Fruit fly (Drosophila melanogaster): ENCODE data around the gene CG6345.

Gene CG6345

dm6 chr3R:10389877-10390468 is 25.9 kb downstream of the CG6345 start:
- TF ChIP-seq EcR (GFP tag; optimal IDR thresholded peaks at IDR 0.05), result no peak
- TF ChIP-seq Dll (optimal IDR thresholded peaks at IDR 0.05), result no peak
- TF ChIP-seq CG8478 (optimal IDR thresholded peaks at IDR 0.05), result no peak
- no peak for TF ChIP-seq usp (GFP tag; optimal IDR thresholded peaks at IDR 0.05)
- no peak for TF ChIP-seq psq (optimal IDR thresholded peaks at IDR 0.05)
- TF ChIP-seq pan (optimal IDR thresholded peaks at IDR 0.05), result no peak

DNA sequence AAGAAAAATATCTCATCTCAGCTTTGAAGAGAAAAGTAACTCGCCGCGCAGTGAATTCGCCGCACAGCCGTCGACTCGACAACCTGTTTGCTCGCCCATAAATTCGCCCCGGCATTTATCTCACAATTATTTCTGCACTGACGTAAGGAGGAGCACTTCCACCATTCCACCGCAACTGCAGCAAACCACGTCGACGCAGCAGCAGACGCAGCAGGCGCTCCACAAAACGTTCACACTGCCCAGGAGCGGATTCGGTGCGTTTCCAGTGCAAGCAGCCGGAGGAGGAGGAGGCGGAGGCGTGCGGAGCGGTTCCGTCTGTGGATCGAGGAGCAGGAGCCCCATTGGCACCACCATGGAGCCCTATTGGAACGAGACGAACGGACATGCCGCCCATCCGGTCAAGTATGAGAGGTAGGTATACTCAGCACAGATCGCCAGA is 26.8 kb downstream of the CG6345 start:
- TF ChIP-seq pan (optimal IDR thresholded peaks at IDR 0.05) (no peak), CG8478 (optimal IDR thresholded peaks at IDR 0.05) (no peak), psq (optimal IDR thresholded peaks at IDR 0.05) (no peak), Dll (optimal IDR thresholded peaks at IDR 0.05) (no peak), usp (GFP tag; optimal IDR thresholded peaks at IDR 0.05) (no peak), EcR (GFP tag; optimal IDR thresholded peaks at IDR 0.05) (no peak)

- no peak for TF ChIP-seq usp (GFP tag; optimal IDR thresholded peaks at IDR 0.05)
- TF ChIP-seq CG8478 (optimal IDR thresholded peaks at IDR 0.05), result no peak
- TF ChIP-seq EcR (GFP tag; optimal IDR thresholded peaks at IDR 0.05), result no peak
- no peak for TF ChIP-seq Dll (optimal IDR thresholded peaks at IDR 0.05)
- no peak for TF ChIP-seq psq (optimal IDR thresholded peaks at IDR 0.05)
- no peak for TF ChIP-seq pan (optimal IDR thresholded peaks at IDR 0.05)
Observed at dm6 chr3R:10388128-10389026, 27.5 kb downstream of the CG6345 start, which contains the start of gene cwo. Gene cwo (plus strand): TSS chr3R:10388258.

DNA sequence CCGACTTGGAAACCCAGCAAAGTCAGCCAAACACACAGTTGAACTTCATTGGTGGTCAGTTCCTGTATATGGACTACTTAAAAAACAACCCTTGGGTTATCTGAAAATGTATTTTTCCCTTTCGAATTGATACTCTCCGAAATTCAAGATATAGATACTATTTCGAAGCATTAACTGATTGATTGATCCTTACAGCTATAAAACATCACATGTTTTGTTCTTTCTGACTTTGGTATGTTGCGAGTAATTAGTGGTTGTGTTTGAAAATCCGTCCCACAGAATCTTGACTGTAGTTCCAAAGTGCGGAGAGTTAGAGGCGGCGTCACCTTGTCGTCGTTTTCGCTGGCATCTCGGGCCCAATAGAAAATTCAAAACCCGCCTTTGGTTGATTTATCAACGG is 35.8 kb downstream of the CG6345 start:
- TF ChIP-seq EcR (GFP tag; optimal IDR thresholded peaks at IDR 0.05), result no peak
- no peak for TF ChIP-seq CG8478 (optimal IDR thresholded peaks at IDR 0.05)
- TF ChIP-seq pan (optimal IDR thresholded peaks at IDR 0.05), result no peak
- TF ChIP-seq psq (optimal IDR thresholded peaks at IDR 0.05), result no peak
- no peak for TF ChIP-seq usp (GFP tag; optimal IDR thresholded peaks at IDR 0.05)
- no peak for TF ChIP-seq Dll (optimal IDR thresholded peaks at IDR 0.05)

DNA sequence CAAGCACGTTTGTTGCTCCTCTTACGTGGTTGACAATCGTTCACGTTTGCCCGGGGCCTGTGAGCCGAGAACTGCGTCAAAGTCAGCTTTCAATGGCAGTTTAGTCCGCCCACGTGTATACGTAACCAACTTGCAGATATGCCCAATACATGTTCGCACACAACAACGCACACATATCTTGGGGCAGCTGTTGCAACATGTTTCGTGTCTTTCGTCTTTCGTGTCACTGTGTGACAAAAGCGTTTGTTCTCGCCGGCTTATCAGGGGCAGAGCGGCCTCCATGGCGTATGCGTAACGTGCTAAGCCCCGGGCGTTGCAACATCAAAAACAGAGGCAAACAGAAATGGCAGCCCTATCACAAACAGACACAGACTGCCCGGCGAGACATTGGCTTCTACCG is 36.4 kb downstream of the CG6345 start:
- TF ChIP-seq pan (optimal IDR thresholded peaks at IDR 0.05), result no peak

DNA sequence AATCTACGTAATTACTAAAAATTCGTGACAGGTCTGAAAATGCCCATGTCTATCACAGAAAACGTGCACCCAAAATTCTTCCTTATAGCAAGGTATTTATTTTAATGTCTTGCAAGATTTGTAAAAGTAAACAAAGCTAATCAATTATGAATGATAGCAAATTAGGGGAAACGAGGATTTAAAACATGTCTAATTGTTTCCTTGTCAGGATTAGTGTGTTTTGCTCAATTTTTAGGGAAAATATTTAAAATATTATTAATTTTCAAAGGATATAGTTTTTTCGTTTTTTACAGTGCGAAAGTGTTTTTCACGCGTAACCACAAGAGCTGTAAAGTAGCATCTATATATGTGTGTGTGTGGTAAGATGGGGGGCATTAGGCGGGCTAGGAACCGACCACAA is 36.9 kb downstream of the CG6345 start:
- TF ChIP-seq pan (optimal IDR thresholded peaks at IDR 0.05), result no peak
- no peak for TF ChIP-seq Dll (optimal IDR thresholded peaks at IDR 0.05)
- no peak for TF ChIP-seq usp (GFP tag; optimal IDR thresholded peaks at IDR 0.05)
- TF ChIP-seq psq (optimal IDR thresholded peaks at IDR 0.05), result no peak
- TF ChIP-seq EcR (GFP tag; optimal IDR thresholded peaks at IDR 0.05), result no peak
- no peak for TF ChIP-seq CG8478 (optimal IDR thresholded peaks at IDR 0.05)

- no peak for TF ChIP-seq pan (optimal IDR thresholded peaks at IDR 0.05)
- no peak for TF ChIP-seq psq (optimal IDR thresholded peaks at IDR 0.05)
- no peak for TF ChIP-seq CG8478 (optimal IDR thresholded peaks at IDR 0.05)
- TF ChIP-seq Dll (optimal IDR thresholded peaks at IDR 0.05), result no peak
- no peak for TF ChIP-seq EcR (GFP tag; optimal IDR thresholded peaks at IDR 0.05)
- TF ChIP-seq usp (GFP tag; optimal IDR thresholded peaks at IDR 0.05), result no peak
Observed at dm6 chr3R:10377849-10378248, 38.0 kb downstream of the CG6345 start, which contains the start of gene Rfx. Gene Rfx (minus strand): TSS chr3R:10378068.

DNA sequence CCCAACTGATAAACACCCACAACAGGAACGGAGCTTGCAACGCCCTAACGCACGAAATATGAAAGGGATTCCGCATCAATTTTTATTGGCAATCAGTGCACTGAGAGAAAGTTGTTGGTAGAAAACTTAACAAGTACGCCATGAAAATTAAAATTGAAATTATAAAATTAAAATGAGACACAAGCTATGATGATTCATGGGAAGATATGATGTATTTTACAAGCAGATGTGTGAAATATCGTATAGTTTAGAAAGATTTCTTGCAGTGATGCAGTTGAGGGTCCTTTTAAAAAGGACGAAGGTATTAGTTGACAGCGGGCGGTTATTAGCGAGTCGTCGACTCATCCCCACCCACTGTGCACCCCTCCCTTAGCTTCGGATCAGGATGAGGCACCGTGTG is 45.4 kb downstream of the CG6345 start:
- TF ChIP-seq psq (optimal IDR thresholded peaks at IDR 0.05) (no peak), EcR (GFP tag; optimal IDR thresholded peaks at IDR 0.05) (no peak), usp (GFP tag; optimal IDR thresholded peaks at IDR 0.05) (no peak), CG8478 (optimal IDR thresholded peaks at IDR 0.05) (no peak), pan (optimal IDR thresholded peaks at IDR 0.05) (no peak), Dll (optimal IDR thresholded peaks at IDR 0.05) (no peak)

DNA sequence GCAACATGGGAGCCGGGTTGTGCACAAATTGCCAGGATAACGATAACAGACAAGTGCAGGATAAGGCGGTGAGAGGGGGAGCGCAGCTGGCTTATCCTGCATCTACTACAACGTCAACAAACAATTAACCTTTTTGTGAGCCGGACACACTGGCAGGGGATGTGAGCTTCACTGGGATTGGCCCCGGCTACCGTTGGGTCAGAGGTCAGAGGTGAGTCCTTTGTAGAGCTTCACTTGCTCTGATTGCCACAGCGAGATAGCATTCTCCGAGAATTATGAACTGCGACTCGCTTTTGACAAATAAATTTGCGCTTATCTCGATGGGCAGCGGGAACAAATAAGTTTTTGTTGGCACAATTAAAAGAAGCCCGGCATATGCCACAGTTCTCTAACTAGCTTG is 46.0 kb downstream of the CG6345 start:
- TF ChIP-seq usp (GFP tag; optimal IDR thresholded peaks at IDR 0.05) (no peak), CG8478 (optimal IDR thresholded peaks at IDR 0.05) (no peak), psq (optimal IDR thresholded peaks at IDR 0.05) (no peak), Dll (optimal IDR thresholded peaks at IDR 0.05) (no peak), EcR (GFP tag; optimal IDR thresholded peaks at IDR 0.05) (no peak), pan (optimal IDR thresholded peaks at IDR 0.05) (no peak)

DNA sequence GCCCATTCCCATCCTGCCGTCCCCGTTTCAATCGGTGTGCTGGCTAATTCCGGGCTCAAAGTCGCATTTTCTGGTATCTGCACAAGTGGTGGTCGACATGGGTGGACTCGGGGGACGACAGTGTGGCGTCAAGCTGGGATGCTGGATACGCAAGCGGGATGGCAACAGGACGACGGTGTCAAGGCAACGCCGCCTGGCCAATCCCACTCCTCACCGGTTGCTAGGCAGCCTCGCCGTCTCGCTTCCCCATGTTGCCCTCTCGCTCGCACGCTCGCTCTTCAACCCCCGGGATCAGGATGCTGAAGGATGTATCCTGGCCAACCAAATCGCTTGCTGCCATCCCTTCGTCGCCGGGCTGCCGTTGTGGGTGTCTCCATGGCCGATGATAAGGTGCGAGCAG is 47.6 kb downstream of the CG6345 start:
- no peak for TF ChIP-seq CG8478 (optimal IDR thresholded peaks at IDR 0.05)
- TF ChIP-seq psq (optimal IDR thresholded peaks at IDR 0.05), result no peak
- no peak for TF ChIP-seq Dll (optimal IDR thresholded peaks at IDR 0.05)
- TF ChIP-seq pan (optimal IDR thresholded peaks at IDR 0.05), result no peak
- no peak for TF ChIP-seq usp (GFP tag; optimal IDR thresholded peaks at IDR 0.05)

DNA sequence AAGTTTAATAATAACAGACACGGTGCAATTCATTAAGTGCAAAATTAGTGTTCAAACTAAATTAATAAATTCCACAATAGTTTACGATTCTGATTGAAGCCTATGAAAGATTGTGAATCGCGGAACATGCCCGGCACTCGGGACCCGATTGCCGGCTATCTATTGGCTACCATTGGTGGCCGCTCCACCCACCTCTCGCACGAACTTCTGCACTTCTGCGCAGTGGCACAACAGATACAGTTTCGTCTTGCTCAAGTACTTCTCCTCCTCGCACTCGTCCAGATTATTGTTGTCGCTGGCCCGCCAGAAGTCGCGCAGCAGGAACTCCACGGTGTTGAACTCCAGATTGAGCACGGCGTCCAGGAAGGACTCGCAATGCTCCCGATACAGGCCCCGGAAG is 51.6 kb downstream of the CG6345 start:
- no peak for TF ChIP-seq usp (GFP tag; optimal IDR thresholded peaks at IDR 0.05)
- TF ChIP-seq Dll (optimal IDR thresholded peaks at IDR 0.05), result no peak
- no peak for TF ChIP-seq psq (optimal IDR thresholded peaks at IDR 0.05)
- no peak for TF ChIP-seq EcR (GFP tag; optimal IDR thresholded peaks at IDR 0.05)
